Worm (Caenorhabditis elegans): ENCODE results near the gene T16G12.13.

T16G12.13 gene

ce11 chrIII:10090685-10091084 lies 30.0 kb downstream of the T16G12.13 start, which contains the start of gene gtf-2H2C:
TSS of gene gtf-2H2C (minus strand) at chrIII:10090785.
- TF ChIP-seq ets-4 (tag; optimal IDR thresholded peaks at IDR 0.05) (no peak), elt-2 (tag; optimal IDR thresholded peaks at IDR 0.05) (no peak), C38D4.7 (GFP tag; optimal IDR thresholded peaks at IDR 0.05) (no peak), odd-2 (tag; optimal IDR thresholded peaks at IDR 0.05) (no peak), unc-3 (GFP tag; conservative IDR thresholded peaks at IDR 0.05) (no peak), unc-3 (tag; optimal IDR thresholded peaks at IDR 0.05) (no peak), ceh-30 (tag; optimal IDR thresholded peaks at IDR 0.05) (no peak), K02D7.2 (tag; optimal IDR thresholded peaks at IDR 0.05) (no peak), sox-2 (GFP tag; IDR thresholded peaks at IDR 0.05) (no peak), ceh-19 (GFP tag; optimal IDR thresholded peaks at IDR 0.05) (no peak), hlh-8 (tag; optimal IDR thresholded peaks at IDR 0.05) (no peak), F13H6.1 (tag; optimal IDR thresholded peaks at IDR 0.05) (no peak), pqm-1 (tag; optimal IDR thresholded peaks at IDR 0.05) (no peak), tbx-7 (tag; optimal IDR thresholded peaks at IDR 0.05) (no peak), T23F11.4 (GFP tag; optimal IDR thresholded peaks at IDR 0.05) (no peak), gmeb-2 (tag; optimal IDR thresholded peaks at IDR 0.05) (no peak), pax-1 (tag; optimal IDR thresholded peaks at IDR 0.05) (no peak), ahr-1 (tag; optimal IDR thresholded peaks at IDR 0.05) (no peak), syd-9 (tag; optimal IDR thresholded peaks at IDR 0.05) (no peak)

- TF ChIP-seq che-1 (tag; optimal IDR thresholded peaks at IDR 0.05) = no peak
- TF ChIP-seq K09A11.1 (tag; optimal IDR thresholded peaks at IDR 0.05; ENCODE audit: insufficient read depth) = no peak
- TF ChIP-seq tbx-2 (tag; optimal IDR thresholded peaks at IDR 0.05) = no peak
- TF ChIP-seq syd-9 (tag; optimal IDR thresholded peaks at IDR 0.05) = no peak
- no peak for TF ChIP-seq ztf-16 (tag; optimal IDR thresholded peaks at IDR 0.05)
- TF ChIP-seq ama-1 (optimal IDR thresholded peaks at IDR 0.05) = no peak
- no peak for TF ChIP-seq fkh-6 (tag; optimal IDR thresholded peaks at IDR 0.05)
- TF ChIP-seq ceh-48 (tag; optimal IDR thresholded peaks at IDR 0.05) = no peak
- TF ChIP-seq lin-11 (tag; optimal IDR thresholded peaks at IDR 0.05) = no peak
- no peak for TF ChIP-seq hlh-15 (tag; optimal IDR thresholded peaks at IDR 0.05)
- TF ChIP-seq unc-42 (tag; optimal IDR thresholded peaks at IDR 0.05) = no peak
- TF ChIP-seq T23F11.4 (GFP tag; optimal IDR thresholded peaks at IDR 0.05) = no peak
Observed at ce11 chrIII:10093093-10093492, 32.4 kb downstream of the T16G12.13 start.

- TF ChIP-seq tbx-2 (tag; optimal IDR thresholded peaks at IDR 0.05) (peak; percentile 60), ceh-31 (tag; optimal IDR thresholded peaks at IDR 0.05) (peak; percentile 66), pha-2 (tag; optimal IDR thresholded peaks at IDR 0.05) (peak; percentile 59), mec-3 (tag; optimal IDR thresholded peaks at IDR 0.05; ENCODE audit: borderline replicate concordance) (peak; percentile 2), ceh-34 (tag; optimal IDR thresholded peaks at IDR 0.05) (peak; percentile 57), unc-55 (GFP tag; optimal IDR thresholded peaks at IDR 0.05) (no peak), nfya-1 (tag; optimal IDR thresholded peaks at IDR 0.05) (peak; percentile 77), T23F11.4 (GFP tag; optimal IDR thresholded peaks at IDR 0.05) (peak; percentile 53), lim-6 (tag; optimal IDR thresholded peaks at IDR 0.05) (no peak), syd-9 (tag; optimal IDR thresholded peaks at IDR 0.05) (peak; percentile 35), rnt-1 (tag; optimal IDR thresholded peaks at IDR 0.05) (peak; percentile 58), ceh-30 (tag; optimal IDR thresholded peaks at IDR 0.05) (no peak), sox-2 (GFP tag; IDR thresholded peaks at IDR 0.05) (no peak), sox-4 (tag; optimal IDR thresholded peaks at IDR 0.05) (peak; percentile 11), gmeb-2 (tag; optimal IDR thresholded peaks at IDR 0.05) (no peak), C08G9.2 (tag; optimal IDR thresholded peaks at IDR 0.05) (peak; percentile 54), ttx-3 (tag; optimal IDR thresholded peaks at IDR 0.05) (no peak), ceh-2 (tag; optimal IDR thresholded peaks at IDR 0.05) (peak; percentile 2), ceh-48 (tag; optimal IDR thresholded peaks at IDR 0.05) (peak; percentile 15), sdc-2 (tag; optimal IDR thresholded peaks at IDR 0.05) (peak; percentile 40), pros-1 (tag; optimal IDR thresholded peaks at IDR 0.05) (peak; percentile 26), fax-1 (tag; optimal IDR thresholded peaks at IDR 0.05) (no peak), ref-2 (tag; optimal IDR thresholded peaks at IDR 0.05) (peak; percentile 73), madf-2 (tag; optimal IDR thresholded peaks at IDR 0.05) (peak; percentile 25), nhr-232 (tag; optimal IDR thresholded peaks at IDR 0.05) (peak; percentile 15), eyg-1 (tag; optimal IDR thresholded peaks at IDR 0.05) (peak; percentile 46), hlh-6 (tag; optimal IDR thresholded peaks at IDR 0.05) (peak; percentile 72), ztf-16 (tag; optimal IDR thresholded peaks at IDR 0.05) (no peak), ets-4 (tag; optimal IDR thresholded peaks at IDR 0.05) (peak; percentile 20), fkh-6 (tag; optimal IDR thresholded peaks at IDR 0.05) (peak; percentile 17), F13H6.1 (tag; optimal IDR thresholded peaks at IDR 0.05) (peak; percentile 57), ceh-22 (tag; optimal IDR thresholded peaks at IDR 0.05) (peak; percentile 41)
Observed at ce11 chrIII:10094538-10094937, 33.9 kb downstream of the T16G12.13 start.

Data from whole organism, late embryonic.